Worm (Caenorhabditis elegans) whole organism, L3 larva: ENCODE measurements around the gene Y17G9B.11.

ENCODE experiments used
- R02D3.7 ChIP-seq: fragments of 150-350 bp; optimal IDR thresholded peaks from 2 replicates; lab custom pipeline; 2014; ENCODE audit warnings: missing biosample characterization, missing genetic modification characterization
- ZK546.5 ChIP-seq: sonication (generic microtip); optimal IDR thresholded peaks from 2 replicates; lab custom pipeline; 2017; ENCODE audit warnings: missing biosample characterization, missing genetic modification characterization
- aly-2 ChIP-seq: fragments of 150-350 bp; optimal IDR thresholded peaks from 2 replicates; lab custom pipeline; 2014; ENCODE audit warnings: missing biosample characterization, missing genetic modification characterization
- ama-1 ChIP-seq: fragments of 150-350 bp; optimal IDR thresholded peaks from 2 replicates; lab custom pipeline; 2018
- ceh-16 ChIP-seq: sonication (generic microtip); optimal IDR thresholded peaks from 2 replicates; lab custom pipeline; 2017; ENCODE audit warnings: missing biosample characterization, missing genetic modification characterization
- ceh-28 ChIP-seq: fragments of 150-350 bp; optimal IDR thresholded peaks from 2 replicates; lab custom pipeline; 2014; ENCODE audit warnings: missing biosample characterization, missing genetic modification reagents, missing genetic modification characterization
- ceh-82 ChIP-seq: fragments of 150-350 bp; optimal IDR thresholded peaks from 2 replicates; lab custom pipeline; 2014; ENCODE audit warnings: missing biosample characterization, missing genetic modification characterization
- ceh-9 ChIP-seq: sonication (generic microtip); optimal IDR thresholded peaks from 2 replicates; lab custom pipeline; 2018; ENCODE audit warnings: missing biosample characterization, missing genetic modification characterization
- daf-12 ChIP-seq: fragments of 150-350 bp; optimal IDR thresholded peaks from 2 replicates; lab custom pipeline; 2014; ENCODE audit warnings: missing biosample characterization, missing genetic modification reagents, missing genetic modification characterization
- egl-27 ChIP-seq: sonication (generic microtip); optimal IDR thresholded peaks from 4 replicates; lab custom pipeline; 2017; ENCODE audit warnings: missing biosample characterization, missing genetic modification reagents, missing genetic modification characterization
- egl-5 ChIP-seq: fragments of 150-350 bp; optimal IDR thresholded peaks from 2 replicates; lab custom pipeline; 2017; ENCODE audit warnings: missing biosample characterization, missing genetic modification reagents, missing genetic modification characterization, inconsistent platforms
- elt-3 ChIP-seq, 3 experiments: fragments of 150-350 bp in 1 of 3; sonication (generic microtip) in 2 of 3; optimal IDR thresholded peaks; 2 replicates in 2 of 3; 4 replicates in 1 of 3; lab custom pipeline; 2014 to 2017; ENCODE audit warnings: missing biosample characterization in 3 of 3, missing genetic modification characterization in 3 of 3
- eor-1 ChIP-seq, 2 experiments: fragments of 150-350 bp; optimal IDR thresholded peaks; 2 replicates each; lab custom pipeline; 2014 to 2018; ENCODE audit warnings: missing biosample characterization in 2 of 2, missing genetic modification characterization in 2 of 2
- fkh-10 ChIP-seq: sonication (generic microtip); optimal IDR thresholded peaks from 2 replicates; lab custom pipeline; 2017; ENCODE audit warnings: missing biosample characterization, missing genetic modification reagents, missing genetic modification characterization
- fos-1 ChIP-seq: fragments of 150-350 bp; optimal IDR thresholded peaks from 2 replicates; lab custom pipeline; 2014; ENCODE audit warnings: missing biosample characterization, missing genetic modification characterization
- hmg-11 ChIP-seq: sonication (generic microtip); optimal IDR thresholded peaks from 2 replicates; lab custom pipeline; 2016; ENCODE audit warnings: missing genetic modification characterization, missing compliant biosample characterization
- lin-15B ChIP-seq: fragments of 150-350 bp; optimal IDR thresholded peaks from 2 replicates; lab custom pipeline; 2014; ENCODE audit warnings: missing biosample characterization, missing genetic modification characterization
- lin-39 ChIP-seq: fragments of 150-350 bp; optimal IDR thresholded peaks from 2 replicates; lab custom pipeline; 2018; ENCODE audit warnings: missing biosample characterization, missing genetic modification reagents, missing genetic modification characterization
- lsy-12 ChIP-seq: sonication (generic microtip); optimal IDR thresholded peaks from 2 replicates; lab custom pipeline; 2016; ENCODE audit warnings: mild to moderate bottlenecking, missing genetic modification characterization, missing compliant biosample characterization
- mdl-1 ChIP-seq: fragments of 150-350 bp; optimal IDR thresholded peaks from 2 replicates; lab custom pipeline; 2014; ENCODE audit warnings: missing biosample characterization, missing genetic modification characterization
- nfya-1 ChIP-seq: sonication (generic microtip); optimal IDR thresholded peaks from 2 replicates; lab custom pipeline; 2017; ENCODE audit warnings: missing genetic modification characterization, mild to moderate bottlenecking, missing compliant biosample characterization, antibody characterized with exemption, moderate library complexity; ENCODE audit not compliant: insufficient read depth
- nhr-11 ChIP-seq: fragments of 150-350 bp; optimal IDR thresholded peaks from 2 replicates; lab custom pipeline; 2014; ENCODE audit warnings: missing biosample characterization, missing genetic modification characterization
- nhr-12 ChIP-seq: fragments of 150-350 bp; optimal IDR thresholded peaks from 2 replicates; lab custom pipeline; 2014; ENCODE audit warnings: missing biosample characterization, missing genetic modification characterization
- nhr-23 ChIP-seq: fragments of 150-350 bp; optimal IDR thresholded peaks from 2 replicates; lab custom pipeline; 2014; ENCODE audit warnings: missing biosample characterization, missing genetic modification reagents, missing genetic modification characterization
- nhr-237 ChIP-seq: fragments of 150-350 bp; optimal IDR thresholded peaks from 2 replicates; lab custom pipeline; 2014; ENCODE audit warnings: missing biosample characterization, missing genetic modification characterization
- nhr-25 ChIP-seq: sonication (generic microtip); optimal IDR thresholded peaks from 2 replicates; lab custom pipeline; 2017; ENCODE audit warnings: missing biosample characterization, missing genetic modification characterization
- nhr-28 ChIP-seq: fragments of 150-350 bp; optimal IDR thresholded peaks from 2 replicates; lab custom pipeline; 2014; ENCODE audit warnings: missing biosample characterization, missing genetic modification characterization
- nhr-43 ChIP-seq: sonication (generic microtip); optimal IDR thresholded peaks from 2 replicates; lab custom pipeline; 2016; ENCODE audit warnings: mild to moderate bottlenecking, missing genetic modification characterization, missing compliant biosample characterization; ENCODE audit not compliant: poor library complexity, severe bottlenecking
- nhr-67 ChIP-seq: fragments of 150-350 bp; optimal IDR thresholded peaks from 2 replicates; lab custom pipeline; 2014; ENCODE audit warnings: missing biosample characterization, missing genetic modification characterization
- nhr-76 ChIP-seq: fragments of 150-350 bp; sonication (generic microtip); optimal IDR thresholded peaks from 5 replicates; lab custom pipeline; 2014; ENCODE audit warnings: missing biosample characterization, missing genetic modification characterization
- nhr-77 ChIP-seq: fragments of 150-350 bp; optimal IDR thresholded peaks from 2 replicates; lab custom pipeline; 2014; ENCODE audit warnings: missing biosample characterization, missing genetic modification characterization
- pha-4 ChIP-seq: fragments of 150-350 bp; optimal IDR thresholded peaks from 2 replicates; lab custom pipeline; 2014; ENCODE audit warnings: missing biosample characterization, missing genetic modification reagents, missing genetic modification characterization
- pqm-1 ChIP-seq: fragments of 150-350 bp; optimal IDR thresholded peaks from 2 replicates; lab custom pipeline; 2017; ENCODE audit warnings: missing biosample characterization, missing genetic modification characterization, inconsistent platforms
- sea-2 ChIP-seq: fragments of 150-350 bp; sonication (generic microtip); optimal IDR thresholded peaks from 4 replicates; lab custom pipeline; 2014; ENCODE audit warnings: missing biosample characterization, missing genetic modification reagents, missing genetic modification characterization
- skn-1 ChIP-seq: fragments of 150-350 bp; optimal IDR thresholded peaks from 2 replicates; lab custom pipeline; 2014; ENCODE audit warnings: missing biosample characterization, missing genetic modification characterization
- snpc-4 ChIP-seq: fragments of 150-350 bp; optimal IDR thresholded peaks from 2 replicates; lab custom pipeline; 2014; ENCODE audit warnings: missing biosample characterization, missing genetic modification characterization
- tbx-2 ChIP-seq: sonication (generic microtip); optimal IDR thresholded peaks from 2 replicates; lab custom pipeline; 2016; ENCODE audit warnings: mild to moderate bottlenecking, missing genetic modification characterization, missing compliant biosample characterization
- unc-39 ChIP-seq: sonication (generic microtip); optimal IDR thresholded peaks from 4 replicates; lab custom pipeline; 2017; ENCODE audit warnings: missing biosample characterization, missing genetic modification characterization
- unc-62 ChIP-seq: fragments of 150-350 bp; sonication (generic microtip); optimal IDR thresholded peaks from 4 replicates; lab custom pipeline; 2014; ENCODE audit warnings: missing biosample characterization, missing genetic modification reagents, missing genetic modification characterization
- ztf-11 ChIP-seq: fragments of 150-350 bp; optimal IDR thresholded peaks from 2 replicates; lab custom pipeline; 2014; ENCODE audit warnings: missing biosample characterization, missing genetic modification characterization
- ztf-4 ChIP-seq: fragments of 150-350 bp; optimal IDR thresholded peaks from 2 replicates; lab custom pipeline; 2014; ENCODE audit warnings: missing biosample characterization, missing genetic modification characterization

Y17G9B.11 gene

DNA sequence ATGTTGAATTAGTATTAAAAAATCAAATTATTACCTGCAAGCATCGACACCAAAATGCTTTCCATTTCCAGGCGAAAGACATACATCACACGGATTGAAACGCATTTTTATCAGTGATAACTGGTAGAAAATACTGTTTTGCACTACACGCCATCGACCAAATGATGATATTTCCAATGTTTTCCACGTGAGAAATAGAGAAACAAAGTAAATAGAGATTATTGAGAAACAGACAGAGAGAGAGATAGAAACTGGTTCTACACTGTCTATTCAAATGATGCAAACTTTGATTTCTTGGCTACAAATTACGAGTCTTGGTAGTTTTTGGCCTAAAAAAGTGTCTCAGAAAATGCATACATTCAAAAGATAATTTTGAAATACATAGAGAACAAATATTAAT, 31.9 kb downstream of the Y17G9B.11 start, which contains the start of gene nhr-104 (continued):
- TF ChIP-seq ceh-16 (tag; lab: Kevin White, UChicago), result no peak
- TF ChIP-seq fkh-10, result no peak
- TF ChIP-seq nhr-23 (tag; lab: Kevin White, UChicago), result peak; percentile 69
- TF ChIP-seq fos-1 (tag; lab: Kevin White, UChicago), result no peak
- no peak for TF ChIP-seq nhr-77 (tag; lab: Kevin White, UChicago)
- no peak for TF ChIP-seq lin-39 (tag; lab: Kevin White, UChicago)
- peak; percentile 36 for TF ChIP-seq nhr-43 (tag; lab: Kevin White, UChicago)
- TF ChIP-seq mdl-1 (tag; lab: Kevin White, UChicago), result no peak
- TF ChIP-seq hmg-11, result no peak
- no peak for TF ChIP-seq egl-27 (tag; lab: Kevin White, UChicago)
- no peak for TF ChIP-seq ZK546.5 (tag; lab: Kevin White, UChicago)
- TF ChIP-seq nhr-237, result no peak
- no peak for TF ChIP-seq ama-1 (lab: Kevin White, UChicago)
- TF ChIP-seq daf-12 (tag; lab: Kevin White, UChicago), result no peak
- no peak for TF ChIP-seq elt-3 (tag; optimal IDR thresholded peaks at IDR 0.05; lab: Kevin White, UChicago)
- TF ChIP-seq pqm-1, result peak; percentile 67
- TF ChIP-seq ztf-4 (tag; lab: Kevin White, UChicago), result no peak
- TF ChIP-seq eor-1 (tag; optimal IDR thresholded peaks at IDR 0.05; lab: Kevin White, UChicago), result no peak
- no peak for TF ChIP-seq unc-39 (tag; lab: Kevin White, UChicago)
- peak; percentile 94 for TF ChIP-seq pha-4 (tag; lab: Kevin White, UChicago)
- TF ChIP-seq lin-15B (tag; lab: Kevin White, UChicago), result no peak
- TF ChIP-seq R02D3.7 (tag; lab: Kevin White, UChicago), result no peak

DNA sequence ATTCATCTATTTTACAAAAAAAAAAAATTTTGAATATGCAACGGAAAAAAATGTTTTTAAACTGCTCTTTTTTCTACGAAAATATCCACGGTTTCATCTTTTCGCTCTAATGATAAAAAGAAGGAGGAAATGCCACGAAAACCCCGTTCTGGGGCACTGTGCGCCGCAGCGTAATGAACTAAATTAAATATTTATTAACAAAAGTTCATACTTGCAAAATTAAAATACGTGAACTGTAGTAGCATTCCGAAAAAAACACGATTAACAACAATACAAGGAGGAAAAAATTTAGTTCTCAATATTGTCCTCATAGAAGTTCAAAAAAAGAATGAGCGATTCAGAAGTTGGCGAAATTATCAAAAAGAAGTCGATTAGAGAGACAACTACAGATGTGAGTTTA, 33.0 kb downstream of the Y17G9B.11 start, which contains the start of gene R11E3.1:
TSS of gene R11E3.1 (plus strand) at position 301 of the 400 bp plus-strand sequence.
- TF ChIP-seq nhr-12 (no peak), ceh-28 (tag; lab: Kevin White, UChicago) (no peak), R02D3.7 (tag; lab: Kevin White, UChicago) (no peak), nhr-25 (tag; lab: Kevin White, UChicago) (no peak), egl-5 (tag; lab: Kevin White, UChicago) (no peak), egl-27 (tag; lab: Kevin White, UChicago) (no peak), snpc-4 (tag; lab: Kevin White, UChicago) (no peak), ceh-82 (tag; lab: Kevin White, UChicago) (no peak)

DNA sequence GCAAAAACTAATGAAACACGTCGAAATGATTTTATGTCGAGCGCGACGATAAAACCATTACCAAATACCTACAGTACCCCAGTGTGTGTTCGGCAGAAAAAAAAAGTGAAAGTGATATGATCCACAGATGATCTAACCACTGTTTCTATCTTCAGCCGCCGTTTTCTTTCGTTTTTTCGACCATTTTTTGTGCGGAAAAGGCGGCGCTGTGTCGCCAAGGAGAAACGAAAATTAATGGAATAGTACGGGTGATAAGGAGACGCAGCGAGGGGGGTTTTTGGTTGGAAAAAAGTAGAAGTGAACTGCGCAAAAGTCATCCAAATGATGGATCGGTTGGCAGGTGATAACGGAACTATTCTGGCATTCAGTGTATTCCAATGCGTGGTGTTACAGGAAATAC, 38.7 kb downstream of the Y17G9B.11 start:
- TF ChIP-seq pha-4 (tag; lab: Kevin White, UChicago), result no peak
- TF ChIP-seq ceh-9, result no peak
- TF ChIP-seq tbx-2 (tag; lab: Kevin White, UChicago), result no peak
- no peak for TF ChIP-seq fkh-10
- TF ChIP-seq nhr-11, result no peak
- TF ChIP-seq aly-2 (tag; lab: Kevin White, UChicago), result no peak
- no peak for TF ChIP-seq nhr-25 (tag; lab: Kevin White, UChicago)
- no peak for TF ChIP-seq ceh-28 (tag; lab: Kevin White, UChicago)
- TF ChIP-seq daf-12 (tag; lab: Kevin White, UChicago), result no peak
- no peak for TF ChIP-seq elt-3 (tag; optimal IDR thresholded peaks at IDR 0.05; lab: Kevin White, UChicago)
- TF ChIP-seq nhr-77 (tag; lab: Kevin White, UChicago), result no peak
- no peak for TF ChIP-seq mdl-1 (tag; lab: Kevin White, UChicago)
- no peak for TF ChIP-seq nfya-1 (tag; lab: Kevin White, UChicago)
- TF ChIP-seq ztf-11, result no peak
- TF ChIP-seq nhr-67 (tag; lab: Kevin White, UChicago), result no peak
- TF ChIP-seq hmg-11, result no peak
- TF ChIP-seq lsy-12 (tag; lab: Kevin White, UChicago), result no peak

DNA sequence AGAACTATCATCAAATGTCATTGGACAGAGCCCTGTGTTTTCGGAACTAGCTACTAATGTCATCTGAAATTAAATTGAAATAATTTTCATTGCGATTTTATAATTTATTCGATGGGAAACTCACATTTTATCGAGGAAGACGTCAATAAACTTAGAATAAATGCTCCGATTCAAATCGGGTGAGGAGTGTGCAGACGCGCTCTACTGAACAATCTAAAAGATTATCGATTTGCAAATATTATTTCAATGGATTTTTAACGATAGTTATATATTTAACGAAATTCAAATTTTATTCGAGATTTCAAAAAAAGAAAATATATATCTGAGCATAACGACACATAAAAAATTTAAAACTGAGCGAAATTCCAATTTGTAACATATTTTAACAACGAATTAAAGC, 42.7 kb downstream of the Y17G9B.11 start, which contains the start of gene eor-1:
TSS of gene eor-1 (minus strand) at position 65 of the 400 bp plus-strand sequence.
- TF ChIP-seq unc-39 (tag; lab: Kevin White, UChicago) (no peak), elt-3 (tag; optimal IDR thresholded peaks at IDR 0.05; lab: Kevin White, UChicago) (no peak), hmg-11 (peak; percentile 32), ceh-16 (tag; lab: Kevin White, UChicago) (no peak), nhr-76 (tag; lab: Kevin White, UChicago) (no peak), nfya-1 (tag; lab: Kevin White, UChicago) (peak; percentile 31), ama-1 (lab: Kevin White, UChicago) (no peak), nhr-25 (tag; lab: Kevin White, UChicago) (peak; percentile 19), sea-2 (GFP tag; lab: Kevin White, UChicago) (no peak), egl-27 (tag; lab: Kevin White, UChicago) (no peak), pha-4 (tag; lab: Kevin White, UChicago) (no peak), nhr-43 (tag; lab: Kevin White, UChicago) (no peak), ztf-11 (no peak), nhr-23 (tag; lab: Kevin White, UChicago) (peak; percentile 6), ceh-28 (tag; lab: Kevin White, UChicago) (peak; percentile 80), nhr-28 (tag; lab: Kevin White, UChicago) (no peak), ztf-4 (tag; lab: Kevin White, UChicago) (no peak), nhr-237 (no peak), unc-62 (GFP tag; lab: Kevin White, UChicago) (no peak), ceh-82 (tag; lab: Kevin White, UChicago) (no peak), lsy-12 (tag; lab: Kevin White, UChicago) (no peak), nhr-11 (no peak), pqm-1 (no peak), mdl-1 (tag; lab: Kevin White, UChicago) (no peak), nhr-77 (tag; lab: Kevin White, UChicago) (peak; percentile 11), skn-1 (tag; lab: Kevin White, UChicago) (no peak), aly-2 (tag; lab: Kevin White, UChicago) (no peak), lin-15B (tag; lab: Kevin White, UChicago) (peak; percentile 57)
